Worm (Caenorhabditis elegans) whole organism, mixed stage, embryonic: ENCODE results near the gene lgc-53.

Experiments used
- M03D4.4 ChIP-seq: sonication (generic microtip); optimal IDR thresholded peaks from 2 replicates; lab custom pipeline; 2017; ENCODE audit warnings: mild to moderate bottlenecking, missing genetic modification characterization, missing compliant biosample characterization
- bed-3 ChIP-seq: fragments of 200-800 bp; sonication (Bioruptor generic); optimal IDR thresholded peaks from 3 replicates; lab custom pipeline; 2018; ENCODE audit warnings: mild to moderate bottlenecking, missing genetic modification characterization, moderate library complexity, missing compliant biosample characterization
- blmp-1 ChIP-seq: fragments of 150-350 bp; optimal IDR thresholded peaks from 2 replicates; lab custom pipeline; 2014; ENCODE audit warnings: missing biosample characterization, missing genetic modification characterization
- ceh-39 ChIP-seq: fragments of 150-350 bp; optimal IDR thresholded peaks from 2 replicates; lab custom pipeline; 2014; ENCODE audit warnings: missing biosample characterization, missing genetic modification characterization
- ceh-43 ChIP-seq: fragments of 200-800 bp; sonication (Bioruptor generic); optimal IDR thresholded peaks from 2 replicates; lab custom pipeline; 2018; ENCODE audit warnings: mild to moderate bottlenecking, missing genetic modification characterization, moderate library complexity, missing compliant biosample characterization
- ceh-83 ChIP-seq: fragments of 200-800 bp; sonication (Bioruptor generic); optimal IDR thresholded peaks from 2 replicates; lab custom pipeline; 2018; ENCODE audit warnings: mild to moderate bottlenecking, missing genetic modification characterization, missing compliant biosample characterization
- ces-1 ChIP-seq: fragments of 150-350 bp; optimal IDR thresholded peaks from 2 replicates; lab custom pipeline; 2014; ENCODE audit warnings: missing biosample characterization, missing genetic modification reagents, missing genetic modification characterization
- cnd-1 ChIP-seq: fragments of 200-800 bp; sonication (Bioruptor generic); optimal IDR thresholded peaks from 2 replicates; lab custom pipeline; 2018; ENCODE audit warnings: mild to moderate bottlenecking, missing genetic modification characterization, missing compliant biosample characterization
- drap-1 ChIP-seq: fragments of 200-800 bp; sonication (Bioruptor generic); optimal IDR thresholded peaks from 3 replicates; lab custom pipeline; 2018; ENCODE audit warnings: mild to moderate bottlenecking, missing genetic modification characterization, missing compliant biosample characterization
- elt-1 ChIP-seq: sonication (generic microtip); optimal IDR thresholded peaks from 2 replicates; lab custom pipeline; 2017; ENCODE audit warnings: missing genetic modification characterization, mild to moderate bottlenecking, missing compliant biosample characterization, antibody characterized with exemption, moderate library complexity, borderline replicate concordance; ENCODE audit not compliant: insufficient read depth
- flh-1 ChIP-seq: fragments of 200-800 bp; sonication (Bioruptor generic); optimal IDR thresholded peaks from 2 replicates; lab custom pipeline; 2018; ENCODE audit warnings: mild to moderate bottlenecking, missing genetic modification characterization, moderate library complexity, missing compliant biosample characterization
- ham-2 ChIP-seq: fragments of 200-800 bp; sonication (Bioruptor generic); optimal IDR thresholded peaks from 2 replicates; lab custom pipeline; 2018; ENCODE audit warnings: mild to moderate bottlenecking, missing genetic modification characterization, missing compliant biosample characterization
- hlh-1 ChIP-seq: fragments of 150-350 bp; optimal IDR thresholded peaks from 2 replicates; lab custom pipeline; 2014; ENCODE audit warnings: missing biosample characterization, missing genetic modification reagents, missing genetic modification characterization
- lin-13 ChIP-seq: fragments of 150-350 bp; optimal IDR thresholded peaks from 2 replicates; lab custom pipeline; 2014; ENCODE audit warnings: missing biosample characterization, missing genetic modification characterization
- lsy-2 ChIP-seq: fragments of 150-350 bp; optimal IDR thresholded peaks from 2 replicates; lab custom pipeline; 2014; ENCODE audit warnings: missing biosample characterization, missing genetic modification characterization
- mab-5 ChIP-seq: fragments of 150-350 bp; optimal IDR thresholded peaks from 2 replicates; lab custom pipeline; 2014; ENCODE audit warnings: missing biosample characterization, missing genetic modification characterization
- mep-1 ChIP-seq: fragments of 150-350 bp; optimal IDR thresholded peaks from 2 replicates; lab custom pipeline; 2017; ENCODE audit warnings: missing biosample characterization, missing genetic modification reagents, missing genetic modification characterization, inconsistent platforms
- mls-2 ChIP-seq: sonication (generic microtip); optimal IDR thresholded peaks from 2 replicates; lab custom pipeline; 2016; ENCODE audit warnings: mild to moderate bottlenecking, missing genetic modification characterization, moderate library complexity, missing compliant biosample characterization
- nhr-12 ChIP-seq: fragments of 150-350 bp; optimal IDR thresholded peaks from 2 replicates; lab custom pipeline; 2014; ENCODE audit warnings: missing biosample characterization, missing genetic modification characterization
- nhr-2 ChIP-seq: fragments of 150-350 bp; optimal IDR thresholded peaks from 2 replicates; lab custom pipeline; 2014; ENCODE audit warnings: missing biosample characterization, missing genetic modification characterization
- nhr-237 ChIP-seq: fragments of 150-350 bp; optimal IDR thresholded peaks from 2 replicates; lab custom pipeline; 2014; ENCODE audit warnings: missing biosample characterization, missing genetic modification characterization
- nhr-28 ChIP-seq: fragments of 150-350 bp; optimal IDR thresholded peaks from 2 replicates; lab custom pipeline; 2014; ENCODE audit warnings: missing biosample characterization, missing genetic modification characterization
- nhr-76 ChIP-seq: sonication (generic microtip); optimal IDR thresholded peaks from 2 replicates; lab custom pipeline; 2017; ENCODE audit warnings: missing biosample characterization, missing genetic modification characterization
- snpc-4 ChIP-seq: fragments of 150-350 bp; optimal IDR thresholded peaks from 2 replicates; lab custom pipeline; 2014; ENCODE audit warnings: missing biosample characterization, missing genetic modification characterization
- sptf-1 ChIP-seq: sonication (generic microtip); optimal IDR thresholded peaks from 2 replicates; lab custom pipeline; 2017; ENCODE audit warnings: mild to moderate bottlenecking, missing genetic modification characterization, moderate library complexity, missing compliant biosample characterization
- tbx-8 ChIP-seq: fragments of 200-800 bp; sonication (Bioruptor generic); optimal IDR thresholded peaks from 2 replicates; lab custom pipeline; 2018; ENCODE audit warnings: mild to moderate bottlenecking, missing genetic modification characterization, moderate library complexity, missing compliant biosample characterization
- unc-120 ChIP-seq: sonication (generic microtip); optimal IDR thresholded peaks from 2 replicates; lab custom pipeline; 2017; ENCODE audit warnings: missing genetic modification characterization, missing compliant biosample characterization; ENCODE audit not compliant: poor library complexity, severe bottlenecking
- unc-39 ChIP-seq: fragments of 150-350 bp; optimal IDR thresholded peaks from 2 replicates; lab custom pipeline; 2014; ENCODE audit warnings: missing biosample characterization, missing genetic modification characterization
- unc-62 ChIP-seq: fragments of 150-350 bp; optimal IDR thresholded peaks from 2 replicates; lab custom pipeline; 2014; ENCODE audit warnings: missing biosample characterization, missing genetic modification reagents, missing genetic modification characterization
- zip-8 ChIP-seq: fragments of 150-350 bp; optimal IDR thresholded peaks from 2 replicates; lab custom pipeline; 2014; ENCODE audit warnings: missing biosample characterization, missing genetic modification characterization
- ztf-11 ChIP-seq: fragments of 150-350 bp; optimal IDR thresholded peaks from 2 replicates; lab custom pipeline; 2014; ENCODE audit warnings: missing biosample characterization, missing genetic modification characterization

Gene lgc-53

ce11 chrX:16711381-16711780 lies at the start of gene lgc-53:
TSS of gene lgc-53 (plus strand) at chrX:16711681.
- no peak for TF ChIP-seq ztf-11 (tag; lab: Kevin White, UChicago)
- no peak for TF ChIP-seq nhr-12
- no peak for TF ChIP-seq sptf-1
- no peak for TF ChIP-seq unc-120
- TF ChIP-seq drap-1 (GFP tag; lab: Kevin White, UChicago), result no peak
- TF ChIP-seq flh-1, result no peak

ce11 chrX:16662723-16663122 lies 48.8 kb upstream of the lgc-53 start, which contains the start of gene F43B10.1:
TSS of gene F43B10.1 (minus strand) at chrX:16662823.
- no peak for TF ChIP-seq nhr-2 (tag; lab: Kevin White, UChicago)
- TF ChIP-seq ceh-43, result no peak
- TF ChIP-seq nhr-28 (tag; lab: Kevin White, UChicago), result no peak
- no peak for TF ChIP-seq unc-120
- TF ChIP-seq unc-39 (tag; lab: Kevin White, UChicago), result no peak
- TF ChIP-seq unc-62 (GFP tag; lab: Kevin White, UChicago), result no peak
- TF ChIP-seq zip-8 (tag; lab: Kevin White, UChicago), result no peak
- TF ChIP-seq ces-1 (GFP tag; lab: Kevin White, UChicago), result no peak

- TF ChIP-seq mab-5 (tag; lab: Kevin White, UChicago), result no peak
- no peak for TF ChIP-seq sptf-1
- TF ChIP-seq snpc-4, result no peak
- TF ChIP-seq ceh-39, result no peak
- TF ChIP-seq ztf-11 (tag; lab: Kevin White, UChicago), result no peak
- no peak for TF ChIP-seq nhr-28 (tag; lab: Kevin White, UChicago)
- TF ChIP-seq nhr-76 (tag; lab: Kevin White, UChicago), result no peak
- no peak for TF ChIP-seq drap-1 (GFP tag; lab: Kevin White, UChicago)
- TF ChIP-seq mls-2 (tag; lab: Kevin White, UChicago), result no peak
- no peak for TF ChIP-seq unc-62 (GFP tag; lab: Kevin White, UChicago)
- no peak for TF ChIP-seq mep-1
- TF ChIP-seq lsy-2, result no peak
- TF ChIP-seq ham-2 (GFP tag; lab: Kevin White, UChicago), result no peak
- TF ChIP-seq ceh-43, result no peak
- no peak for TF ChIP-seq elt-1
- no peak for TF ChIP-seq nhr-12
- no peak for TF ChIP-seq bed-3 (GFP tag; lab: Kevin White, UChicago)
These were observed 44.0 kb upstream of the lgc-53 start for ce11 chrX:16667515-16667914.

- TF ChIP-seq M03D4.4 (tag; lab: Kevin White, UChicago), result no peak
- TF ChIP-seq nhr-12, result no peak
- no peak for TF ChIP-seq mls-2 (tag; lab: Kevin White, UChicago)
- no peak for TF ChIP-seq ceh-43
- TF ChIP-seq unc-39 (tag; lab: Kevin White, UChicago), result no peak
- no peak for TF ChIP-seq bed-3 (GFP tag; lab: Kevin White, UChicago)
- no peak for TF ChIP-seq lsy-2
- TF ChIP-seq nhr-76 (tag; lab: Kevin White, UChicago), result no peak
- no peak for TF ChIP-seq nhr-2 (tag; lab: Kevin White, UChicago)
- TF ChIP-seq ztf-11 (tag; lab: Kevin White, UChicago), result no peak
- TF ChIP-seq mab-5 (tag; lab: Kevin White, UChicago), result no peak
- no peak for TF ChIP-seq ceh-83 (GFP tag; lab: Kevin White, UChicago)
- TF ChIP-seq nhr-237 (tag; lab: Kevin White, UChicago), result no peak
- no peak for TF ChIP-seq mep-1
- no peak for TF ChIP-seq unc-62 (GFP tag; lab: Kevin White, UChicago)
- no peak for TF ChIP-seq ceh-39
These were observed 42.4 kb upstream of the lgc-53 start for ce11 chrX:16669106-16669505.

- no peak for TF ChIP-seq lin-13 (tag; lab: Kevin White, UChicago)
- peak; percentile 18 for TF ChIP-seq sptf-1
These were observed 40.2 kb upstream of the lgc-53 start for ce11 chrX:16671234-16671633.

ce11 chrX:16672661-16673060 lies 38.8 kb upstream of the lgc-53 start:
- TF ChIP-seq unc-62 (GFP tag; lab: Kevin White, UChicago) (no peak), ham-2 (GFP tag; lab: Kevin White, UChicago) (no peak), mep-1 (no peak), M03D4.4 (tag; lab: Kevin White, UChicago) (no peak), tbx-8 (GFP tag; lab: Kevin White, UChicago) (no peak), ceh-43 (no peak), flh-1 (no peak), ceh-39 (no peak), snpc-4 (no peak), hlh-1 (no peak), cnd-1 (tag; lab: Kevin White, UChicago) (no peak), nhr-76 (tag; lab: Kevin White, UChicago) (no peak), ztf-11 (tag; lab: Kevin White, UChicago) (no peak), blmp-1 (tag; lab: Kevin White, UChicago) (no peak), mab-5 (tag; lab: Kevin White, UChicago) (no peak), unc-120 (no peak), lin-13 (tag; lab: Kevin White, UChicago) (no peak)
